Worm (Caenorhabditis elegans) whole organism, mixed stage, embryonic: Measurements from ENCODE around the gene Y67H2A.7.

Experiments used
- ces-1 ChIP-seq: fragments of 150-350 bp; optimal IDR thresholded peaks from 2 replicates; lab custom pipeline; 2014; ENCODE audit warnings: missing biosample characterization, missing genetic modification reagents, missing genetic modification characterization
- elt-1 ChIP-seq: sonication (generic microtip); optimal IDR thresholded peaks from 2 replicates; lab custom pipeline; 2017; ENCODE audit warnings: missing genetic modification characterization, mild to moderate bottlenecking, missing compliant biosample characterization, antibody characterized with exemption, moderate library complexity, borderline replicate concordance; ENCODE audit not compliant: insufficient read depth
- elt-3 ChIP-seq: fragments of 150-350 bp; optimal IDR thresholded peaks from 2 replicates; lab custom pipeline; 2014; ENCODE audit warnings: missing biosample characterization, missing genetic modification characterization
- mep-1 ChIP-seq: fragments of 150-350 bp; optimal IDR thresholded peaks from 2 replicates; lab custom pipeline; 2017; ENCODE audit warnings: missing biosample characterization, missing genetic modification reagents, missing genetic modification characterization, inconsistent platforms
- nhr-237 ChIP-seq: fragments of 150-350 bp; optimal IDR thresholded peaks from 2 replicates; lab custom pipeline; 2014; ENCODE audit warnings: missing biosample characterization, missing genetic modification characterization
- nhr-28 ChIP-seq: fragments of 150-350 bp; optimal IDR thresholded peaks from 2 replicates; lab custom pipeline; 2014; ENCODE audit warnings: missing biosample characterization, missing genetic modification characterization
- snpc-4 ChIP-seq: fragments of 150-350 bp; optimal IDR thresholded peaks from 2 replicates; lab custom pipeline; 2014; ENCODE audit warnings: missing biosample characterization, missing genetic modification characterization
- unc-39 ChIP-seq: fragments of 150-350 bp; optimal IDR thresholded peaks from 2 replicates; lab custom pipeline; 2014; ENCODE audit warnings: missing biosample characterization, missing genetic modification characterization
- unc-62 ChIP-seq: fragments of 150-350 bp; optimal IDR thresholded peaks from 2 replicates; lab custom pipeline; 2014; ENCODE audit warnings: missing biosample characterization, missing genetic modification reagents, missing genetic modification characterization

ce11 chrIV:13313156-13313555 lies 9.6 kb downstream of the Y67H2A.7 start:
- TF ChIP-seq elt-1 (no peak), nhr-237 (tag; lab: Kevin White, UChicago) (no peak), nhr-28 (no peak), unc-39 (tag; lab: Kevin White, UChicago) (no peak), ces-1 (GFP tag; lab: Kevin White, UChicago) (no peak), unc-62 (GFP tag; lab: Kevin White, UChicago) (no peak), snpc-4 (no peak), elt-3 (no peak), mep-1 (tag; lab: Kevin White, UChicago) (no peak)
